Fruit fly (Drosophila melanogaster) Kc167 (cell line): ENCODE results near the gene Hmt-1.

Experiments used
- Myc ChIP-seq: fragments of >200 bp; optimal IDR thresholded peaks from 2 replicates; lab custom pipeline; 2017; ENCODE audit warnings: missing external identifiers
- Sin3A ChIP-seq: fragments of >200 bp; optimal IDR thresholded peaks from 2 replicates; lab custom pipeline; 2018; ENCODE audit warnings: missing external identifiers
- h ChIP-seq: fragments of >200 bp; optimal IDR thresholded peaks from 3 replicates; lab custom pipeline; 2018; ENCODE audit warnings: missing external identifiers
- insv ChIP-seq: fragments of >200 bp; optimal IDR thresholded peaks from 3 replicates; lab custom pipeline; 2018; ENCODE audit warnings: missing external identifiers
- psq ChIP-seq: fragments of >200 bp; optimal IDR thresholded peaks from 2 replicates; lab custom pipeline; 2017; ENCODE audit warnings: missing external identifiers
- ttk ChIP-seq: sonication (Bioruptor generic); optimal IDR thresholded peaks from 2 replicates; lab custom pipeline; 2017; ENCODE audit warnings: missing external identifiers

The Hmt-1 gene

DNA sequence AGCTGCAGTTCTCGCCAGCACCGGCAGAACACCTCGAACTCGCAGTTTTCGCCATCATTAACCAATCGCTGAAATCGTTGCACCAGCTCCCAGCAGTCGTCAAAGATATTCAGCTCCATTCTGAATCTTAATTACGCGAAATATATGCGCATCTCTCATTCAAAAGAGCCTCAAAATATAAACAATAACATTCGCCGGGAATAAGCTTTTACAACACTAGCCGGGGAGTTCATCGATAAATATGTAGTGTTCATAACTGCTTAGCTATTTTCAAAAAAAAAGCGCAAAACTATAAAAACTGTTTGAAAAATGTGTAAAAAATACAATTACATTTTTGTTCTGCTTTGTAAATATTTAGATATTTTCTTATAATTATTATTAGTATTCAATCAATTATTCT lies 18.0 kb downstream of the Hmt-1 start, which contains the start of gene Pbp45:
TSS of gene Pbp45 (minus strand) at position 222 of the 400 bp plus-strand sequence.
- no peak for TF ChIP-seq h (lab: Kevin White, UChicago)
- TF ChIP-seq Sin3A (lab: Kevin White, UChicago) = no peak
- no peak for TF ChIP-seq psq (lab: Kevin White, UChicago)
- TF ChIP-seq Myc (lab: Kevin White, UChicago) = no peak
- TF ChIP-seq insv (lab: Kevin White, UChicago) = no peak
- TF ChIP-seq ttk (lab: Kevin White, UChicago) = no peak

DNA sequence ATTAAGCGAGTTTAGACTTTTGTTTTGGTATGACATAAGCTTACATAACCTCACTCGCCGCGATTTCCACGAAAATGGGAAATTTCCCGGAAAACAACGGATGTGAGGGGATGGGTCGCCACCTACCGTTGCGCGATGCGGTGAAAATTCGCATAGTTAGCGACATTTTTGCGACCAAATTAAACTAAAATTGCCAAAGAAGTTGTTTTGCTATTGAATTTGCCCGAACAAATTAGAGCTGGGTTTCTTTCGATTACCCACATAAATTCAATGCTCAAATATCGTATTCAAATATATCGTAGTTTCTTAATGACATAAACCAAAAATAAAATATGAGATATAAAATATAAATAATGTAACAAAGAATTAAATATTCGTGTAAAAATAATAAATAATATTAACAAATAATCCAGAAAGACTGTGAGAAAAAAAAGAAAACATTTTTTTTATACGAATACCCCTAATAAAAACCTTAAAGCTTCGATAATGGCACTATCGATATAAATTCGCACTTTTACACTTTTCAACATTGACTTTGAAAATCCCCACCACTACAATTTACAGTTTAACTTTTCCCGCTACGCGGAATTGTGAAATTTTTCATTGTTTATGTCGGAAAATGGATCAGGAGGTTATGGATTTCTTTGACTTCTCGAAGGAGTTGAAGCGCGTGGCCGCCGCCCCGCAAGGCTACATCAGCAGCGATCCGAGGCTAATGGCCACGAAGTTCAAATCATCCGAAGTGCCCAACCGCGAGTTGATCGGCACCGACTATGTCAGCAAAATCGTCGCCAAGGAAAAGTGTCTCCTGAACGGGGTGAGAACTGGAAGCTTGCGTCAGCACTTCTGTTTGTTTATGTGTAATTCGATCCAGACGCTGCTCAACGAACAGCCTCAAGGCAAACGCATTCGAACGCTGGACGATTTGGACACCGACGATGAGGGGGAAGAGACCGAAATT lies 20.1 kb downstream of the Hmt-1 start, which contains the start of the genes ND-23 and spn-E:
TSS of gene ND-23 (minus strand) at position 254 of the 961 bp plus-strand sequence.
TSS of gene spn-E (plus strand) at position 556 of the 961 bp plus-strand sequence.
- TF ChIP-seq insv (lab: Kevin White, UChicago) (no peak), h (lab: Kevin White, UChicago) (no peak)

DNA sequence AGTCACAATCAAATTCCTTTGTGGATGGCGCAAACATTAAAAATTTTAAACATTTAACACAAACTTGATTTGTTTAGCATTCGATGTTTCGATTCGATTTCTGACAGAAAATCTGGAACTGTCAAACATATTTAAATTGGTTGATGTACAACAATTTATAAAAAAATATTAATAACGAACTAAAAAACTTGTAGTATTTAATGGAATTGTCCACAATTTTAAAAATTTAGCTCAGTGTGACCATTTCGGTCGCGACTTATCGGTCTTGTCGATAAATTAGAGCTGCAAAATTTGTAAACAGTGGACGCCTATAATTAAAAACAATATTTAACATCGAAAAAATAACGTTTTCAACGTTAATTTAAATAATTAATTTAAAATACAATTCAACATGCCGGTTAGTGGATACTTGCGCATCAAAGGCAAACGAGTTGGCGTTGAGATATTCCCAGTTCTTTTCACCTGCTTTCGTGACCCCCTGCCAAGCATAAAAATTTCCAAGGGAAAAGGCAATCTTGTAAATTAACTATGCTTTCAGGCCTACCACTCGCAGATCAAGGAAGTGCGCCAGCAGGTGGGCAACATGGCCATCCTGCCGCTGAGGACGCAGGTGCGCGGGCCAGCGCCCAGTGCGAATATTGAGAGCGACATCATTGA lies 22.8 kb downstream of the Hmt-1 start, which contains the start of the genes CG43317 and Arpc3A:
TSS of gene CG43317 (minus strand) at position 51 of the 657 bp plus-strand sequence.
TSS of gene Arpc3A (plus strand) at position 274 of the 657 bp plus-strand sequence.
- TF ChIP-seq ttk (lab: Kevin White, UChicago) (no peak), psq (lab: Kevin White, UChicago) (no peak), insv (lab: Kevin White, UChicago) (no peak), Myc (lab: Kevin White, UChicago) (no peak), Sin3A (lab: Kevin White, UChicago) (no peak), h (lab: Kevin White, UChicago) (no peak)

DNA sequence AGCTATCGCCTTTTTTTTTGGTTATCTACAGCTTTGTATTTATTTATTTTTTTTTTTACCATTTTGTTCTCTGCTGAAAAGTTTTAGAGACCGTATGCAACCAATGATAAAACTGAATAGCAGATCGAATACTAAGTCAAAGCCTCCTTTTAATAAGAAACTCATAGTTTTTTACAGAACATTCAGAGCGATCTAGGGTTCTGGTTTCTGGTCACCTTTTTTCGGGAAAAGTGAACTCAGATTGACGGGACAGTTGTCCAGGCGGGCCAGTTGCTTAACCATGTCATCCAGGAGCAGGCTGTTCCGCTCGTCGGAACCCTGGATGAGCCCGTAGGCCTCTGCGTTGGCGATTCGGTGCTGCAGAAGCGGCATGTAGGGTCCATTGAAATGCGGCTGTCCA lies 23.9 kb downstream of the Hmt-1 start, which contains the start of gene CG43318:
TSS of gene CG43318 (minus strand) at position 101 of the 400 bp plus-strand sequence.
- TF ChIP-seq psq (lab: Kevin White, UChicago) (no peak), h (lab: Kevin White, UChicago) (no peak)

DNA sequence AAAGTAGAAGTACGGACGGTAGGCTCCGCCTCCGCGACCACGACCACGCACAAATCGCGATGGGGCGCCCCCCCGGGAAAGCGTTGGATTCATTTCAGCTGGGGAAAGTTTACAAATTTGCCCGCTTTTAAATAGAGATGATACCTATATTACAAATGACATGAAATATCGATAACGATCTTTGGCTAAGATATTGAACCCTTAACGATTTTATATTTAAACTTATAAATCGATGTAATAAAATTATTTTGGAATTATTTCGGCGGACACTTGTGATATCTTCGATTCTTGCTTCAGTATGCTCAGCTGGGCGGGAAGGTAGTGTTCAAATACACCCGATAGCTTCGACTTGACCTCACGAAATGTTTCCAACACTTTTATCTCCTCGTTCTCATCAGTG lies 24.7 kb downstream of the Hmt-1 start, which contains the start of gene rec:
TSS of gene rec (minus strand) at position 108 of the 400 bp plus-strand sequence.
- no peak for TF ChIP-seq h (lab: Kevin White, UChicago)
- TF ChIP-seq Sin3A (lab: Kevin White, UChicago) = no peak
- no peak for TF ChIP-seq ttk (lab: Kevin White, UChicago)

DNA sequence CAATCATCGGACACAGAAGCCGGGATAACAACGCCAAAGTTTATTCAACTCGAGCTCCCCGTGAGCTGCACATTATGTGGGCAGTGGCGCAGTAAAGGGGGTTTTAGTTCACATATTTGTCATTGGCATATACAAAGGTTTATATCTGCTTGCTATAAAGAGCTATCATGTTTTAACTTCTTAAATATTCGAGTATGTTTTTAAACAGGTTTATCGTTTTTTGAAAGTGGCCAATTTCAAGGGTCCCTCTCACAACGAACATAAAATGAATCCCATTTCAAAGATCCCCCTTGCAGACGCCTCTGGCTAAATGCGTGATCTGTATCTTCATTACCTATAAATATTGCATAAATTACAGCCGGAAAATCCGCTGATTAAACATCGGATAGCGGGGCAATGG lies 29.7 kb downstream of the Hmt-1 start:
- TF ChIP-seq ttk (lab: Kevin White, UChicago) (no peak), Sin3A (lab: Kevin White, UChicago) (no peak), psq (lab: Kevin White, UChicago) (no peak), insv (lab: Kevin White, UChicago) (no peak), Myc (lab: Kevin White, UChicago) (no peak), h (lab: Kevin White, UChicago) (no peak)

DNA sequence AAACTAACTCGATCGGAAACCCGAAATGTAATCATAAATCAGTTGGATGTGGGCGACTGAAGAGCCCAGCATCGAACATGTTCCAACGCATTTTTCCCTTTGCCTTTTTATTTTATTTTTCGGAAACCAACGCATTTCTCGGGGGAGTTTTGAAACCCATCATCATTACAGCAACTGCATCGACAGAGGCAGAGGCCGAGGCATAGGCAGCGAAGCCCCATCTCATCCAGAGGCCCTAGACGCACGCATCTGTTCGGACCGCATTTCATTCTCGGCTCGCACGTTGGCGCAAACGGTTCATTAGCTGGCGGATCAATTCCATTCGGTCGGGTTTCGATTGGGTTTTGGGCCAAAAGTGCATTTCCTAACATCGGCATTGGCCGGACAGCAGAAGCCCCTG lies 31.7 kb downstream of the Hmt-1 start, which contains the start of gene CG4576:
TSS of gene CG4576 (plus strand) at position 227 of the 400 bp plus-strand sequence.
- TF ChIP-seq psq (lab: Kevin White, UChicago) (no peak), ttk (lab: Kevin White, UChicago) (no peak), insv (lab: Kevin White, UChicago) (no peak), Sin3A (lab: Kevin White, UChicago) (no peak)

DNA sequence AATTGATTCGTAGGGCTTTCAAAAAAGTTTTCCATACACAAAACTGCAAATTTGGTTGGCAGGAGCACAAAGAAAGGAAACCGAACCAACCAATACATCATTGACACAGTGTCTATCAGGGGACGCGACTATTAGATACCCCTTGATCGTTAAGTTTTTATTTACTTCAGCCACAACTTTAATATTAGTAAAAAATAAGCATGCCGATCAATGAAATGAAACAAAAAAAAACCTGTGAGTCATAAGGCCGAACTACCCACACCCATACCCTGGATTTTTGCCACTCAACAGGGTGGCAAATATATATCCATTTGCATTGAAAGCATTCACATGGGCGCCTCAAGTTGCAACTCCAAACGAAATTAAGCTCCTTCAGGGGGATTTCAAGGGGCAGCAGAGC lies 41.0 kb downstream of the Hmt-1 start:
- TF ChIP-seq Sin3A (lab: Kevin White, UChicago) (no peak), psq (lab: Kevin White, UChicago) (no peak), Myc (lab: Kevin White, UChicago) (no peak), insv (lab: Kevin White, UChicago) (no peak), h (lab: Kevin White, UChicago) (no peak), ttk (lab: Kevin White, UChicago) (no peak)

DNA sequence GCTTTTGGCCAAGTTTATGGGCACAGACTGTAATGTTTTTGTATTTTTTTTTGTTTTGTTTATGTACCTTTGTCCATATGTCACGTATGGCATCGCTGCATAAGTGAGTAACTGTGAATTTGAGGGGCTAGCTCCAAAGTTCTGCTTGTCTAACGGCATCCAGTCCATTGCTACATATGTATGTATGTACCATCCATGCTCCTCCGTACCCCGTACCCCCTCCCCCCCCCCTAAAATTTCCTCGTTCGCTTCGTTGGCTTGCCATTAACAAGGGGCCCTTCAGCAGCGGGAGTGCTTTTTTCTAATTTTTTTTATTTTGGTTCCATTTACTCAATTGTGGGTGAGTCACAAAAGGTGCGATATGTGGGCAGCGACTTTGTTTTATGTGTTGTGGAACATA lies 43.1 kb downstream of the Hmt-1 start:
- TF ChIP-seq Sin3A (lab: Kevin White, UChicago) (no peak), psq (lab: Kevin White, UChicago) (no peak), h (lab: Kevin White, UChicago) (no peak), ttk (lab: Kevin White, UChicago) (no peak), insv (lab: Kevin White, UChicago) (no peak), Myc (lab: Kevin White, UChicago) (no peak)

DNA sequence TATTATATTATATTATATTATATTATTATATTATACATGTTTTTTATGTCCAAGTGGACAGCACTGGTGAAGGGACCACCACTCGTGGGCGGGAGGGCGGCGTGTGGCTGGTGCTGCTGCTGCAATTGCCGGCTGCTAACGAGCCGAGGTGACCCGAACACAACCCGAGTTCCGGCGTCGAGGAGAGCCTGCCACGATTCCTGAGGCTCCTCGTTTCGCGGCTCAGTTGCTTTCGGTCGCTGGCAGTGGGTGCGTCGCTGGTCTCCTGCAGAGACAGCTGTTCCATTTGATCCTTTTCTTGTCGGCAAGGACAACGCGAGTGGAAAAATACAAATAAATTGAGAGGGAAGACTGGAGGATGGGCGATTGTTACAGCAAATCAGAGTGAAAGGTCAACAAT lies 46.9 kb downstream of the Hmt-1 start:
- TF ChIP-seq Myc (lab: Kevin White, UChicago) (no peak), h (lab: Kevin White, UChicago) (no peak), psq (lab: Kevin White, UChicago) (no peak), insv (lab: Kevin White, UChicago) (no peak)

DNA sequence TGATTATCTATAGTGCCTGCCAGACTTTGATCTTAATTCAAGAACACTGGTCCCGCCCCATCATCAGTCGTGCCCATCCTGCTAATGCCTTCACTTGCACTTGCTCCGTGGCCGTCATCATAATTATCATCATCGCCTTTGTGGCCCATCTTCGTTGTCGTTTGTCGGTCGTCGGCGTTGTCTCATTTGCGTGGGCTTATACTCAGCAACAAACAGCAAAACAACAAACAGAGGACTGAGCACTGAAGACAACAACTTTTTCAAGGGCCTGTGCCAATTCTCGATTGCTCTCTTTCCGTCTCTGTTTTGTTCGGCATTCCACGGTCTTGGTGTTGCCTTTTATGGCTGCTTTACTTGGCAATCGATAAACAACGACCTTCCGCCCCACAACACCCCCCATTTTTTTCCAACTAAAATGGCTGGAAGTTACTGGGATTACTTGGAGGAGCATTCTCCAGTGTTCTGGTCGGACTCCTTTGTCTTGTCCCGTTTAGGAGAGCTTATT lies 49.3 kb downstream of the Hmt-1 start:
- TF ChIP-seq Sin3A (lab: Kevin White, UChicago) = no peak
- no peak for TF ChIP-seq psq (lab: Kevin White, UChicago)
- no peak for TF ChIP-seq ttk (lab: Kevin White, UChicago)
- no peak for TF ChIP-seq insv (lab: Kevin White, UChicago)
- no peak for TF ChIP-seq h (lab: Kevin White, UChicago)
- TF ChIP-seq Myc (lab: Kevin White, UChicago) = no peak
